Fruit fly (Drosophila melanogaster) whole organism, embryonic: ENCODE measurements around the gene CG8892.

Experiments used
- ATbp ChIP-seq: fragments of 200-800 bp; sonication (Bioruptor generic); optimal IDR thresholded peaks from 2 replicates; lab custom pipeline; 2017; ENCODE audit warnings: missing biosample characterization, mild to moderate bottlenecking, missing genetic modification characterization, missing genetic modification reagents
- Ada2b ChIP-seq: fragments of 200-800 bp; sonication (Bioruptor generic); IDR thresholded peaks from 2 replicates; pipeline ENCODE4 v1.3.6; 2022; ENCODE audit warnings: missing biosample characterization, missing genetic modification characterization
- B-H1 ChIP-seq: fragments of 200-800 bp; sonication (Bioruptor generic); IDR thresholded peaks from 3 replicates; pipeline ENCODE4 v1.3.6; 2022; ENCODE audit warnings: missing biosample characterization, missing genetic modification characterization
- CG10654 ChIP-seq: fragments of 200-800 bp; sonication (Bioruptor generic); optimal IDR thresholded peaks from 2 replicates; lab custom pipeline; 2016; ENCODE audit warnings: missing biosample characterization, missing genetic modification characterization
- CG11456 ChIP-seq: fragments of 200-800 bp; sonication (Bioruptor generic); IDR thresholded peaks from 3 replicates; pipeline ENCODE4 v1.3.6; 2022; ENCODE audit warnings: missing biosample characterization, missing genetic modification characterization
- CG11504 ChIP-seq: fragments of 200-800 bp; sonication (Bioruptor generic); optimal IDR thresholded peaks from 3 replicates; lab custom pipeline; 2019; ENCODE audit warnings: missing biosample characterization, mild to moderate bottlenecking, missing genetic modification characterization, moderate library complexity
- CG12942 ChIP-seq: fragments of 200-800 bp; sonication (Bioruptor generic); optimal IDR thresholded peaks from 3 replicates; lab custom pipeline; 2016; ENCODE audit warnings: missing biosample characterization, missing genetic modification characterization
- CG13287 ChIP-seq: fragments of 200-800 bp; sonication (Bioruptor generic); IDR thresholded peaks from 2 replicates; pipeline ENCODE4 v1.3.6; 2022; ENCODE audit warnings: missing biosample characterization, missing genetic modification characterization; ENCODE audit not compliant: partially characterized antibody
- CG18011 ChIP-seq: fragments of 200-800 bp; sonication (Bioruptor generic); optimal IDR thresholded peaks from 2 replicates; lab custom pipeline; 2017; ENCODE audit warnings: missing biosample characterization, missing genetic modification characterization, mild to moderate bottlenecking, moderate library complexity, missing genotype
- CG18599 ChIP-seq: fragments of 200-800 bp; sonication (Bioruptor generic); optimal IDR thresholded peaks from 3 replicates; lab custom pipeline; 2017; ENCODE audit warnings: missing biosample characterization, missing genetic modification characterization, mild to moderate bottlenecking, moderate library complexity, missing genetic modification reagents
- CG2116 ChIP-seq: fragments of 200-800 bp; sonication (Bioruptor generic); optimal IDR thresholded peaks from 3 replicates; lab custom pipeline; 2018; ENCODE audit warnings: missing biosample characterization, mild to moderate bottlenecking, missing genetic modification characterization
- CG30020 ChIP-seq: fragments of 200-800 bp; optimal IDR thresholded peaks from 2 replicates; lab custom pipeline; 2019; ENCODE audit warnings: missing biosample characterization, mild to moderate bottlenecking, missing genetic modification characterization, moderate library complexity
- CG32767 ChIP-seq: fragments of 200-800 bp; sonication (Bioruptor generic); IDR thresholded peaks from 2 replicates; pipeline ENCODE4 v1.3.6; 2022; ENCODE audit warnings: missing biosample characterization, missing genetic modification characterization
- CG3281 ChIP-seq: fragments of 200-800 bp; sonication (Bioruptor generic); optimal IDR thresholded peaks from 3 replicates; lab custom pipeline; 2017; ENCODE audit warnings: missing biosample characterization, mild to moderate bottlenecking, missing genetic modification characterization
- CG43689 ChIP-seq: fragments of 200-800 bp; sonication (Bioruptor generic); IDR thresholded peaks from 2 replicates; pipeline ENCODE4 v1.3.6; 2022; ENCODE audit warnings: missing biosample characterization, missing genetic modification characterization
- CG4820 ChIP-seq: fragments of 200-800 bp; sonication (Bioruptor generic); optimal IDR thresholded peaks from 3 replicates; lab custom pipeline; 2016; ENCODE audit warnings: missing biosample characterization, missing genetic modification characterization
- CG6254 ChIP-seq: fragments of 200-800 bp; sonication (Bioruptor generic); optimal IDR thresholded peaks from 3 replicates; lab custom pipeline; 2017; ENCODE audit warnings: mild to moderate bottlenecking, missing biosample characterization, missing genetic modification reagents, missing genetic modification characterization
- CG6689 ChIP-seq: fragments of 200-800 bp; sonication (Bioruptor generic); IDR thresholded peaks from 2 replicates; pipeline ENCODE4 v1.3.6; 2022; ENCODE audit warnings: missing biosample characterization, missing genetic modification characterization
- CG7745 ChIP-seq: fragments of 200-800 bp; sonication (Bioruptor generic); optimal IDR thresholded peaks from 2 replicates; lab custom pipeline; 2018; ENCODE audit warnings: missing biosample characterization, mild to moderate bottlenecking, missing genetic modification characterization, moderate library complexity
- CG7928 ChIP-seq: fragments of 200-800 bp; sonication (Bioruptor generic); optimal IDR thresholded peaks from 2 replicates; lab custom pipeline; 2017; ENCODE audit warnings: missing biosample characterization, mild to moderate bottlenecking, missing genetic modification characterization
- CG8944 ChIP-seq: fragments of 200-800 bp; sonication (Bioruptor generic); optimal IDR thresholded peaks from 3 replicates; lab custom pipeline; 2016; ENCODE audit warnings: missing biosample characterization, missing genetic modification characterization
- CG9437 ChIP-seq: fragments of 200-800 bp; sonication (Bioruptor generic); optimal IDR thresholded peaks from 2 replicates; lab custom pipeline; 2018; ENCODE audit warnings: missing biosample characterization, mild to moderate bottlenecking, missing genetic modification characterization
- D ChIP-seq, 2 experiments: fragments of 200-800 bp in 1 of 2; fragments of >200 bp in 1 of 2; sonication (Bioruptor generic) in 1 of 2; optimal IDR thresholded peaks; 2 replicates in 1 of 2; 3 replicates in 1 of 2; lab custom pipeline; 2017; ENCODE audit warnings: mild to moderate bottlenecking in 1 of 2, missing biosample characterization in 1 of 2, missing genetic modification characterization in 1 of 2, missing genetic modification reagents in 1 of 2
- Dp ChIP-seq: fragments of 200-800 bp; sonication (Bioruptor generic); optimal IDR thresholded peaks from 2 replicates; lab custom pipeline; 2018; ENCODE audit warnings: missing biosample characterization, mild to moderate bottlenecking, missing genetic modification characterization, moderate library complexity
- E2f2 ChIP-seq: fragments of 200-800 bp; sonication (Bioruptor generic); IDR thresholded peaks from 2 replicates; pipeline ENCODE4 v1.3.6; 2022; ENCODE audit warnings: missing biosample characterization, missing genetic modification characterization
- Eip74EF ChIP-seq, 2 experiments: fragments of 200-800 bp in 1 of 2; fragments of >200 bp in 1 of 2; sonication (Bioruptor generic) in 1 of 2; optimal IDR thresholded peaks; 2 replicates each; lab custom pipeline; 2017 to 2019; ENCODE audit warnings: missing biosample characterization in 2 of 2, missing genetic modification characterization in 2 of 2, mild to moderate bottlenecking in 1 of 2, moderate library complexity in 1 of 2
- HLH4C ChIP-seq: fragments of 200-800 bp; sonication (Bioruptor generic); IDR thresholded peaks from 3 replicates; pipeline ENCODE4 v1.3.6; 2022; ENCODE audit warnings: missing biosample characterization, missing genetic modification characterization; ENCODE audit not compliant: partially characterized antibody
- MBD-R2 ChIP-seq: fragments of 200-800 bp; sonication (Bioruptor generic); IDR thresholded peaks from 2 replicates; pipeline ENCODE4 v1.3.6; 2022; ENCODE audit warnings: missing biosample characterization, missing genetic modification characterization
- Med ChIP-seq: fragments of 200-800 bp; sonication (Bioruptor generic); peaks from one replicate; lab custom pipeline; 2016; ENCODE audit warnings: missing biosample characterization, missing genetic modification characterization, mild to moderate bottlenecking, inconsistent platforms, moderate library complexity
- Six4 ChIP-seq: fragments of 200-800 bp; sonication (Bioruptor generic); optimal IDR thresholded peaks from 2 replicates; lab custom pipeline; 2016; ENCODE audit warnings: missing biosample characterization, missing genetic modification characterization
- Usf ChIP-seq: fragments of 200-800 bp; sonication (Bioruptor generic); optimal IDR thresholded peaks from 2 replicates; lab custom pipeline; 2017; ENCODE audit warnings: missing genotype, missing biosample characterization, missing genetic modification characterization
- Xbp1 ChIP-seq: fragments of 200-800 bp; sonication (Bioruptor generic); optimal IDR thresholded peaks from 3 replicates; lab custom pipeline; 2016; ENCODE audit warnings: missing biosample characterization, mild to moderate bottlenecking, missing genetic modification characterization
- az2 ChIP-seq: fragments of 200-800 bp; sonication (Bioruptor generic); optimal IDR thresholded peaks from 3 replicates; lab custom pipeline; 2016; ENCODE audit warnings: missing biosample characterization, missing genetic modification characterization
- cato ChIP-seq: fragments of 200-800 bp; sonication (Bioruptor generic); optimal IDR thresholded peaks from 2 replicates; lab custom pipeline; 2016; ENCODE audit warnings: missing biosample characterization, missing genetic modification characterization, borderline replicate concordance
- caup ChIP-seq: fragments of 200-800 bp; sonication (Bioruptor generic); optimal IDR thresholded peaks from 3 replicates; lab custom pipeline; 2017; ENCODE audit warnings: missing biosample characterization, mild to moderate bottlenecking, missing genetic modification characterization, moderate library complexity; ENCODE audit not compliant: severe bottlenecking
- chinmo ChIP-seq: fragments of 200-800 bp; sonication (Bioruptor generic); IDR thresholded peaks from 4 replicates; pipeline ENCODE4 v1.3.6; 2022; ENCODE audit warnings: missing biosample characterization, missing genetic modification characterization; ENCODE audit not compliant: partially characterized antibody
- crp ChIP-seq, 2 experiments: fragments of 200-800 bp; sonication (Bioruptor generic); optimal IDR thresholded peaks; 2 replicates in 1 of 2; 3 replicates in 1 of 2; lab custom pipeline; 2017; ENCODE audit warnings: missing biosample characterization in 2 of 2, missing genetic modification characterization in 2 of 2, mild to moderate bottlenecking in 1 of 2, moderate library complexity in 1 of 2
- eyg ChIP-seq: fragments of 200-800 bp; sonication (Bioruptor generic); optimal IDR thresholded peaks from 3 replicates; lab custom pipeline; 2016; ENCODE audit warnings: missing biosample characterization, missing genetic modification characterization
- grn ChIP-seq: fragments of 200-800 bp; sonication (Bioruptor generic); optimal IDR thresholded peaks from 3 replicates; lab custom pipeline; 2017; ENCODE audit warnings: missing biosample characterization, missing genetic modification characterization
- mirr ChIP-seq: fragments of 200-800 bp; sonication (Bioruptor generic); optimal IDR thresholded peaks from 3 replicates; lab custom pipeline; 2018; ENCODE audit warnings: missing biosample characterization, mild to moderate bottlenecking, missing genetic modification characterization
- prd ChIP-seq, 3 experiments: fragments of >200 bp in 2 of 3; fragments of 200-800 bp in 1 of 3; sonication (Bioruptor generic) in 1 of 3; optimal IDR thresholded peaks in 2 of 3; IDR thresholded peaks in 1 of 3; 2 replicates in 2 of 3; 3 replicates in 1 of 3; pipeline versions ENCODE4 v1.3.6 to Lab custom; 2017 to 2022; ENCODE audit warnings: missing biosample characterization in 1 of 3, missing genetic modification characterization in 1 of 3
- pzg ChIP-seq: fragments of 200-800 bp; sonication (Bioruptor generic); optimal IDR thresholded peaks from 3 replicates; lab custom pipeline; 2018; ENCODE audit warnings: missing biosample characterization, mild to moderate bottlenecking, missing genetic modification characterization, moderate library complexity
- sim ChIP-seq: fragments of 200-800 bp; sonication (Bioruptor generic); IDR thresholded peaks from 2 replicates; pipeline ENCODE4 v1.3.6; 2022; ENCODE audit warnings: missing biosample characterization, missing genetic modification characterization
- so ChIP-seq: fragments of 200-800 bp; sonication (Bioruptor generic); IDR thresholded peaks from 3 replicates; pipeline ENCODE4 v1.3.6; 2022; ENCODE audit warnings: missing biosample characterization, missing genetic modification characterization

CG8892 gene

DNA sequence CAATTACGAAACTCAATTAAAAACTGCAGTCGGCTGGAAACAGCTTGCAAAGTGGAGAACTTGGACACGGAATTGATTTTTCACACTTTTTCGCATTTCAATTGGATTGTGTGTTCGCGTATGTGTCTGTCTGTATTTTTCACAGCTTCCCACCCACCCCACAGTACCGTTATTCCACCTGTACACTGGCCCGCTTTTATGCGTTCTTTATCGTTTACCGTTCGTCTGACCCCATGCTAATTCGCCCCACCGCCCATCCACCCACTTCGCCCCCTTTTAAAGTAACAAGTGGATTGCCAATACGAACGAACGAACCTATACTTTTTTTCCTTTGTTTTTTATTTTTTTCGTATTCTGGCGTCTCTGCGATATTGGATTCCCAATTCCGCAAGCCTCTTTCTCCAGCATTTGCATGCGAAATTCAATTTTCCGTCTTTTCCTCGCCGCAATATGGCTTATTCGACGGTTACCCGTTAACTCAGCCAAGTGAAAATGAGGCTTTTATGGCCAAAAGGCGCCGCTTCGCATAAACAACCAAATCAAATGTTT, 780 bp upstream of the CG8892 start (continued):
- TF ChIP-seq D (optimal IDR thresholded peaks at IDR 0.05; lab: Kevin White, UChicago) (no peak), D (GFP tag; optimal IDR thresholded peaks at IDR 0.05; lab: Kevin White, UChicago) (no peak), mirr (no peak)

DNA sequence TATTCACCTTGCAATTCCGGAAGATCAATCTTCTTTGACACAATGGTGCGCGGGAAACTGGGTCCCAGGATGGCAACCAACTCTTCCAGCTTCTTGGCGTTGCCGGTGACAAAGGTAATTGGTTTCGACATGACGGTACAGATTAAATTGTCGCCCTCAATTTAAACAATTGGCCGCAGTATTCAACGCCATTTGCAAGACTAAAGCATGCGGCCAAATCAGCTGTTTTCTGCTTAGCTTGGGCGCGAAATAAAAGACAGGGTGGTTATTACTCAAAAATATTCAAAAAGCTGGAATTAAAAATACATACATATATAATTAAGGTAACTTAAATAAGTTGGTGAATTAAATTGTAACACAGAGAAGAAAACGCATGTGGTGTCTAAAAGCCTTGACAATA, 2.3 kb downstream of the CG8892 start, which contains the start of gene CG8891:
TSS of gene CG8891 (minus strand) at position 242 of the 400 bp plus-strand sequence.
- peak; percentile 88 for TF ChIP-seq E2f2 (GFP tag; lab: Robert Waterston, UW)
- peak; percentile 25 for TF ChIP-seq Med (GFP tag; lab: Kevin White, UChicago)
- peak in 1 of 2 experiments; percentile 83 for TF ChIP-seq crp (GFP tag; optimal IDR thresholded peaks at IDR 0.05; lab: Kevin White, UChicago)
- TF ChIP-seq cato: no peak
- 0 out of 4 replicates have a peak, but pooled peaks have one; percentile 64 for TF ChIP-seq chinmo
- TF ChIP-seq Dp: peak; percentile 77
- TF ChIP-seq CG6254 (GFP tag; lab: Kevin White, UChicago): peak; percentile 97
- TF ChIP-seq MBD-R2 (GFP tag; lab: Robert Waterston, UW): peak; percentile 52
- peak; percentile 83 for TF ChIP-seq CG3281
- no peak for TF ChIP-seq CG32767 (GFP tag; lab: Robert Waterston, UW)
- peak; percentile 17 for TF ChIP-seq CG18011 (GFP tag; lab: Kevin White, UChicago)
- no peak for TF ChIP-seq so (GFP tag; lab: Robert Waterston, UW)
- no peak for TF ChIP-seq Six4 (GFP tag; lab: Kevin White, UChicago)
- peak; percentile 8 for TF ChIP-seq pzg
- TF ChIP-seq CG13287: peak; percentile 16; the same call in 1 of the 2 replicates
- TF ChIP-seq CG7928 (GFP tag; lab: Kevin White, UChicago): no peak

DNA sequence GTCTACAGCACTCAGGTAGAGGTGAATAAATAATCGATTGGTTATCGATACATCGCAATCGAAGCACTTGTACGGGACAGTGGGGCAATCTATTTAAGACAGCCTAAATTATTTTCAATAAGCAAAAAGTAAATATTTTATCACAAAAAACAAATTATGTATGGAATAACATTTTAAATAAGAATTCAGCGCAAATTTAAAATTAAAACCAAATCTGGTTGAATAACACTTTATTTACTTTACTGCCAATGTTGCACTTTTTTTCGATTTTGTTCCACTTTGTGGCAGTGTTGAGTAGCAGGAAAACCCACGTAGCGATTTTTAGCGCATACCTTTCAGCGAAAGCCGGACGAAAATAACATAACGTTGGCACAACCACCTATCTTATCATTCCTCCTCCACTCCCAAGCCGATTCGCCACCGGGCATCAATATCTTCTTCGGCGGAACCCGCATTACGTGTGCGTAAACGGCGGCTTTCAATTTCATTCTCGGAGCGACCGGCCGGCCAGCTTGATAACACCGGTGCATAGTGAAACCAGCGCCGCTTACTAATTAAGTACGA, 4.3 kb downstream of the CG8892 start, which contains the start of the genes Gmd and CG3792:
TSS of gene Gmd (minus strand) at position 36 of the 564 bp plus-strand sequence.
TSS of gene CG3792 (plus strand) at position 325 of the 564 bp plus-strand sequence.
- TF ChIP-seq CG11456 (GFP tag; lab: Robert Waterston, UW) (peak; percentile 96), CG30020 (tag; lab: Kevin White, UChicago) (peak; percentile 81), ATbp (GFP tag; lab: Kevin White, UChicago) (no peak), grn (GFP tag; lab: Kevin White, UChicago) (peak; percentile 59), crp (GFP tag; optimal IDR thresholded peaks at IDR 0.05; lab: Kevin White, UChicago) (peak in 1 of 2 experiments; percentile 69), az2 (GFP tag; lab: Kevin White, UChicago) (peak; percentile 95), CG43689 (peak; percentile 87), caup (GFP tag; lab: Kevin White, UChicago) (peak; percentile 90), D (optimal IDR thresholded peaks at IDR 0.05; lab: Kevin White, UChicago) (no peak), D (GFP tag; optimal IDR thresholded peaks at IDR 0.05; lab: Kevin White, UChicago) (peak; percentile 90), CG12942 (GFP tag; lab: Kevin White, UChicago) (peak; percentile 95), Xbp1 (peak; percentile 97), Ada2b (GFP tag; lab: Robert Waterston, UW) (peak; percentile 96), CG7745 (tag; lab: Kevin White, UChicago) (no peak), CG2116 (GFP tag; lab: Kevin White, UChicago) (peak; percentile 92), CG8944 (GFP tag; lab: Kevin White, UChicago) (peak; percentile 94), eyg (GFP tag; lab: Kevin White, UChicago) (peak; percentile 67), CG9437 (peak; percentile 91), Eip74EF (GFP tag; optimal IDR thresholded peaks at IDR 0.05; lab: Kevin White, UChicago) (peak in 1 of 2 experiments; percentile 88), CG4820 (GFP tag; lab: Kevin White, UChicago) (peak; percentile 95), HLH4C (peak; percentile 84), CG10654 (peak; percentile 92), prd (optimal IDR thresholded peaks at IDR 0.05; lab: Kevin White, UChicago) (no peak), prd (GFP tag; IDR thresholded peaks at IDR 0.05; lab: Robert Waterston, UW) (peak; percentile 97), CG18599 (GFP tag; lab: Kevin White, UChicago) (peak; percentile 96), CG11504 (tag; lab: Kevin White, UChicago) (peak; percentile 94), B-H1 (GFP tag; lab: Robert Waterston, UW) (peak; percentile 95), sim (peak; percentile 94), Usf (GFP tag; lab: Kevin White, UChicago) (peak; percentile 87), CG6689 (peak; percentile 97)
